Worm (Caenorhabditis elegans): ENCODE data around the gene hlh-26.

Gene hlh-26

DNA sequence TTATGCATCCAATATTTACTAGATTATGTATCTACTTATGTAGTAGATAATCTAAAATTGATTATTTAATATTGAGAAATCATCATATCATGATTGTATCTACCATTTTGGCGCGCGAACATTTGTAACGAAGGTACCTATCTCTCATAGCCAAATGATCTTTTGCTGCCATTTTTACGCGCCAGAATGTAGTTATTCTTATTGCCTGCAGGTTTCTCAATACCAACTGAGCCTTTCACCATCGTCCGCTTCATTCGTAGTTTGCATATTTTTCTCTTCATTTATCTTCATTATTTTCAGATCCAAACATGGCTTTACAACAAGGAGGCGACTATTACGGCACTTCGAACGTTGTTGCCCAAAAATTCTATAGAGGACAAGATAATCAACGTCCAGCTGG, 5.7 kb downstream of the hlh-26 start, which contains the start of gene ZK177.1:
Gene ZK177.1, plus strand, starts transcription at position 301 of the 400 bp plus-strand sequence.
- TF ChIP-seq snpc-4 (tag; optimal IDR thresholded peaks at IDR 0.05) (no peak), mbf-1 (tag; optimal IDR thresholded peaks at IDR 0.05) (no peak)

- no peak for TF ChIP-seq crh-2 (tag; optimal IDR thresholded peaks at IDR 0.05)
- no peak for TF ChIP-seq nhr-12 (tag; optimal IDR thresholded peaks at IDR 0.05)
- TF ChIP-seq snpc-4 (tag; optimal IDR thresholded peaks at IDR 0.05): no peak
- no peak for TF ChIP-seq ama-1 (optimal IDR thresholded peaks at IDR 0.05)
- TF ChIP-seq aly-2 (tag; optimal IDR thresholded peaks at IDR 0.05): no peak
- TF ChIP-seq C34F6.9 (tag; optimal IDR thresholded peaks at IDR 0.05): no peak
- TF ChIP-seq mab-5 (tag; optimal IDR thresholded peaks at IDR 0.05): no peak
- no peak for TF ChIP-seq nhr-6 (tag; optimal IDR thresholded peaks at IDR 0.05)
- no peak for TF ChIP-seq lin-13 (GFP tag; optimal IDR thresholded peaks at IDR 0.05)
- no peak for TF ChIP-seq nhr-21 (tag; optimal IDR thresholded peaks at IDR 0.05)
- TF ChIP-seq ceh-82 (tag; optimal IDR thresholded peaks at IDR 0.05): no peak
- no peak for TF ChIP-seq lin-11 (tag; optimal IDR thresholded peaks at IDR 0.05)
- TF ChIP-seq blmp-1 (tag; optimal IDR thresholded peaks at IDR 0.05; ENCODE audit: insufficient read depth): no peak
- TF ChIP-seq elt-1 (tag; optimal IDR thresholded peaks at IDR 0.05): no peak
- TF ChIP-seq unc-55 (GFP tag; optimal IDR thresholded peaks at IDR 0.05): no peak
- TF ChIP-seq ceh-16 (tag; optimal IDR thresholded peaks at IDR 0.05): no peak
These were observed 8.2 kb downstream of the hlh-26 start, which contains the start of gene tbx-35 for ce11 chrII:5525297-5525696. Gene tbx-35 (minus strand): TSS chrII:5525397.

ce11 chrII:5522637-5523036, 10.9 kb downstream of the hlh-26 start, which contains the start of gene ZK177.11:
Gene ZK177.11 (plus strand): TSS chrII:5522937.
- no peak for TF ChIP-seq peb-1 (tag; optimal IDR thresholded peaks at IDR 0.05)
- TF ChIP-seq aly-2 (tag; optimal IDR thresholded peaks at IDR 0.05): no peak
- TF ChIP-seq nhr-12 (tag; optimal IDR thresholded peaks at IDR 0.05): no peak
- no peak for TF ChIP-seq elt-3 (tag; optimal IDR thresholded peaks at IDR 0.05)
- TF ChIP-seq lin-39 (tag; optimal IDR thresholded peaks at IDR 0.05): no peak
- TF ChIP-seq unc-39 (tag; optimal IDR thresholded peaks at IDR 0.05): no peak
- TF ChIP-seq F13H6.1 (tag; optimal IDR thresholded peaks at IDR 0.05): no peak
- no peak for TF ChIP-seq mbf-1 (tag; optimal IDR thresholded peaks at IDR 0.05)
- no peak for TF ChIP-seq gmeb-1 (tag; optimal IDR thresholded peaks at IDR 0.05)
- no peak for TF ChIP-seq sma-3 (GFP tag; optimal IDR thresholded peaks at IDR 0.05)
- TF ChIP-seq mdl-1 (tag; optimal IDR thresholded peaks at IDR 0.05): no peak
- TF ChIP-seq dmd-4 (tag; optimal IDR thresholded peaks at IDR 0.05): no peak
- no peak for TF ChIP-seq lin-11 (tag; optimal IDR thresholded peaks at IDR 0.05)
- TF ChIP-seq nhr-25 (tag; optimal IDR thresholded peaks at IDR 0.05): no peak
- no peak for TF ChIP-seq fos-1 (tag; optimal IDR thresholded peaks at IDR 0.05)
- TF ChIP-seq zag-1 (tag; optimal IDR thresholded peaks at IDR 0.05): no peak
- TF ChIP-seq blmp-1 (tag; optimal IDR thresholded peaks at IDR 0.05; ENCODE audit: insufficient read depth): no peak
- TF ChIP-seq Y55F3AM.14 (GFP tag; optimal IDR thresholded peaks at IDR 0.05): no peak
- TF ChIP-seq unc-62 (GFP tag; optimal IDR thresholded peaks at IDR 0.05): no peak
- TF ChIP-seq elt-1 (tag; optimal IDR thresholded peaks at IDR 0.05): no peak

- no peak for TF ChIP-seq ceh-82 (tag; optimal IDR thresholded peaks at IDR 0.05)
- no peak for TF ChIP-seq lsy-2 (tag; optimal IDR thresholded peaks at IDR 0.05)
- no peak for TF ChIP-seq skn-1 (tag; optimal IDR thresholded peaks at IDR 0.05)
- TF ChIP-seq dmd-4 (tag; optimal IDR thresholded peaks at IDR 0.05): no peak
- TF ChIP-seq sem-4 (tag; optimal IDR thresholded peaks at IDR 0.05): no peak
- TF ChIP-seq nhr-129 (tag; optimal IDR thresholded peaks at IDR 0.05): no peak
- no peak for TF ChIP-seq ztf-4 (tag; optimal IDR thresholded peaks at IDR 0.05)
- no peak for TF ChIP-seq nhr-21 (tag; optimal IDR thresholded peaks at IDR 0.05)
- TF ChIP-seq lin-11 (tag; optimal IDR thresholded peaks at IDR 0.05): no peak
- no peak for TF ChIP-seq crh-2 (tag; optimal IDR thresholded peaks at IDR 0.05)
- TF ChIP-seq elt-3 (tag; optimal IDR thresholded peaks at IDR 0.05): no peak
- no peak for TF ChIP-seq nhr-10 (tag; optimal IDR thresholded peaks at IDR 0.05)
- no peak for TF ChIP-seq ama-1 (optimal IDR thresholded peaks at IDR 0.05)
- TF ChIP-seq F13H6.1 (tag; optimal IDR thresholded peaks at IDR 0.05): no peak
- TF ChIP-seq unc-39 (tag; optimal IDR thresholded peaks at IDR 0.05): no peak
- TF ChIP-seq snpc-4 (tag; optimal IDR thresholded peaks at IDR 0.05): no peak
- no peak for TF ChIP-seq mdl-1 (tag; optimal IDR thresholded peaks at IDR 0.05)
These were observed 12.1 kb downstream of the hlh-26 start, which contains the start of gene ZK177.12 for ce11 chrII:5521411-5521810. Gene ZK177.12 (plus strand): TSS chrII:5521711.

All from whole organism, L2 larva.